Worm (Caenorhabditis elegans) whole organism, L1 larva: ENCODE results near the gene F47C12.8.

Experiments
- nhr-12 ChIP-seq: sonication (generic microtip); optimal IDR thresholded peaks from 2 replicates; lab custom pipeline; 2017; ENCODE audit warnings: missing biosample characterization, missing genetic modification characterization
- vab-15 ChIP-seq: sonication (generic microtip); optimal IDR thresholded peaks from 2 replicates; lab custom pipeline; 2017; ENCODE audit warnings: missing genotype, mild to moderate bottlenecking, missing genetic modification characterization, missing compliant biosample characterization
- zag-1 ChIP-seq: fragments of 150-350 bp; optimal IDR thresholded peaks from 2 replicates; lab custom pipeline; 2014; ENCODE audit warnings: missing biosample characterization, missing genetic modification characterization

DNA sequence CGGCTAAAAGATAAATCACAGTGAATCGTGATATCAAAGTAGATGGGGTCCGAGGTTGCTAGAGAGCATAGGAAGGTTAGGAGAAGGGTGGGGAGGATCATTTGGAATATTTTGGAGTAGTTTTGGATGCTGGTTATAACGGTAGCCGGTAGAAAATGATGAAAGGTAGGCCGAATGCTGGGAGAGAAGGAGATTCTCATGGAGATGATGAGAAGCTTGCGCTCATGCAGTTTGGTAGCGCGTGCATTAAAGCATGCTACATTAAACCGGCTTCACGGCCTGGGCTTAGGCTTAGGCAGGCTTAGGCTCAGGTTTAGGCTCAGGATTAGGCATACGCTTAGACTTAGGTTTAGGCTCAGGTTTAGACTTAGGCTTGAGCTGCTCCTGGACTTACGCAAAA lies 4.1 kb downstream of the F47C12.8 start, which contains the start of gene F47C12.13:
- TF ChIP-seq vab-15 (tag; lab: Kevin White, UChicago) (no peak), zag-1 (tag; lab: Kevin White, UChicago) (no peak), nhr-12 (tag; lab: Kevin White, UChicago) (no peak)
